Fruit fly (Drosophila melanogaster) whole organism, wandering third instar larva: ENCODE results near the gene CG31832.

Experiments used
- Abd-B ChIP-seq: fragments of >200 bp; optimal IDR thresholded peaks from 2 replicates; lab custom pipeline; 2017; ENCODE audit warnings: missing biosample characterization, missing genetic modification characterization
- CG32264 ChIP-seq: fragments of 200-800 bp; sonication (Bioruptor generic); optimal IDR thresholded peaks from 2 replicates; lab custom pipeline; 2016; ENCODE audit warnings: missing biosample characterization, missing genetic modification characterization
- CG9705 ChIP-seq: fragments of 200-800 bp; sonication (Bioruptor generic); optimal IDR thresholded peaks from 2 replicates; lab custom pipeline; 2018; ENCODE audit warnings: missing biosample characterization, mild to moderate bottlenecking, missing genetic modification characterization
- CrebA ChIP-seq: fragments of 200-800 bp; sonication (Bioruptor generic); optimal IDR thresholded peaks from 2 replicates; lab custom pipeline; 2016; ENCODE audit warnings: missing biosample characterization, mild to moderate bottlenecking, missing genetic modification characterization, borderline replicate concordance
- Dfd ChIP-seq: fragments of >200 bp; optimal IDR thresholded peaks from 2 replicates; lab custom pipeline; 2017; ENCODE audit warnings: missing biosample characterization, missing genetic modification characterization
- Dif ChIP-seq: fragments of 200-275, 200-300 bp; sonication (Bioruptor generic); optimal IDR thresholded peaks from 2 replicates; lab custom pipeline; 2018; ENCODE audit warnings: missing biosample characterization, missing genetic modification characterization; ENCODE audit not compliant: partially characterized antibody
- GATAd ChIP-seq: sonication (Bioruptor generic); optimal IDR thresholded peaks from 2 replicates; lab custom pipeline; 2016; ENCODE audit warnings: missing biosample characterization, missing genetic modification characterization
- HLH106 ChIP-seq: fragments of 200-800 bp; optimal IDR thresholded peaks from 3 replicates; lab custom pipeline; 2019; ENCODE audit warnings: missing biosample characterization, mild to moderate bottlenecking, missing genetic modification characterization, moderate library complexity
- Hnf4 ChIP-seq: fragments of 200-800 bp; sonication (Bioruptor generic); optimal IDR thresholded peaks from 2 replicates; lab custom pipeline; 2016; ENCODE audit warnings: missing biosample characterization, mild to moderate bottlenecking, missing genetic modification characterization
- Hr78 ChIP-seq: fragments of >200 bp; optimal IDR thresholded peaks from 2 replicates; lab custom pipeline; 2017; ENCODE audit warnings: missing biosample characterization, missing genetic modification characterization
- Hr83 ChIP-seq: fragments of 200-300 bp; sonication (Bioruptor generic); optimal IDR thresholded peaks from 2 replicates; lab custom pipeline; 2016; ENCODE audit warnings: missing biosample characterization, mild to moderate bottlenecking, missing genetic modification characterization, moderate library complexity; ENCODE audit not compliant: poor library complexity, severe bottlenecking
- Jra ChIP-seq: sonication (Bioruptor generic); optimal IDR thresholded peaks from 2 replicates; lab custom pipeline; 2016; ENCODE audit warnings: missing biosample characterization, missing genetic modification characterization
- Mio ChIP-seq: sonication (Bioruptor generic); optimal IDR thresholded peaks from 2 replicates; lab custom pipeline; 2016; ENCODE audit warnings: missing biosample characterization, missing genetic modification characterization
- Myc ChIP-seq: fragments of >200 bp; optimal IDR thresholded peaks from 2 replicates; lab custom pipeline; 2017
- N ChIP-seq: fragments of >200 bp; optimal IDR thresholded peaks from 2 replicates; lab custom pipeline; 2018; ENCODE audit warnings: missing biosample characterization, missing external identifiers, missing genetic modification characterization
- OdsH ChIP-seq: fragments of 200-800 bp; sonication (Bioruptor generic); optimal IDR thresholded peaks from 2 replicates; lab custom pipeline; 2016; ENCODE audit warnings: missing biosample characterization, mild to moderate bottlenecking, missing genetic modification characterization
- Rel ChIP-seq, 2 experiments: fragments of 200-800 bp; sonication (Bioruptor generic) in 1 of 2; optimal IDR thresholded peaks; 2 replicates in 1 of 2; 3 replicates in 1 of 2; lab custom pipeline; 2016 to 2019; ENCODE audit warnings: mild to moderate bottlenecking in 2 of 2, missing biosample characterization in 2 of 2, missing genetic modification characterization in 2 of 2, moderate library complexity in 1 of 2
- Sp1 ChIP-seq: fragments of 200-800 bp; sonication (Bioruptor generic); optimal IDR thresholded peaks from 3 replicates; lab custom pipeline; 2019; ENCODE audit warnings: missing biosample characterization, mild to moderate bottlenecking, missing genetic modification characterization, moderate library complexity
- Vsx2 ChIP-seq: fragments of 200-300, 225-300 bp; sonication (Bioruptor generic); optimal IDR thresholded peaks from 2 replicates; lab custom pipeline; 2018; ENCODE audit warnings: missing biosample characterization, missing genetic modification characterization; ENCODE audit not compliant: partially characterized antibody
- br ChIP-seq: fragments of 200-800 bp; sonication (Bioruptor generic); optimal IDR thresholded peaks from 2 replicates; lab custom pipeline; 2016; ENCODE audit warnings: missing biosample characterization, missing genetic modification characterization
- brk ChIP-seq: fragments of 200-800 bp; sonication (Bioruptor generic); optimal IDR thresholded peaks from 2 replicates; lab custom pipeline; 2016; ENCODE audit warnings: missing biosample characterization, mild to moderate bottlenecking, missing genetic modification characterization
- dl ChIP-seq, 2 experiments: fragments of 175-275, 200-275 bp in 1 of 2; fragments of 200-275 bp in 1 of 2; sonication (Bioruptor generic); optimal IDR thresholded peaks; lab custom pipeline; 2018; ENCODE audit warnings: mild to moderate bottlenecking in 2 of 2, missing biosample characterization in 2 of 2, missing genetic modification characterization in 2 of 2, moderate library complexity in 2 of 2; ENCODE audit not compliant: partially characterized antibody in 2 of 2, insufficient read depth in 1 of 2
- dmrt93B ChIP-seq: fragments of 200-800 bp; sonication (Bioruptor generic); optimal IDR thresholded peaks from 2 replicates; lab custom pipeline; 2018; ENCODE audit warnings: missing biosample characterization, mild to moderate bottlenecking, missing genetic modification characterization
- dsf ChIP-seq: sonication (Bioruptor generic); optimal IDR thresholded peaks from 2 replicates; lab custom pipeline; 2016; ENCODE audit warnings: missing biosample characterization, missing genetic modification characterization, borderline replicate concordance
- ey ChIP-seq: fragments of 200-800 bp; sonication (Bioruptor generic); optimal IDR thresholded peaks from 2 replicates; lab custom pipeline; 2016; ENCODE audit warnings: missing biosample characterization, missing genetic modification characterization
- foxo ChIP-seq, 2 experiments: fragments of 200-800 bp; sonication (Bioruptor generic); optimal IDR thresholded peaks; 2 replicates in 1 of 2; 3 replicates in 1 of 2; lab custom pipeline; 2016 to 2017; ENCODE audit warnings: missing biosample characterization in 2 of 2, missing genetic modification characterization in 2 of 2
- fru ChIP-seq: fragments of 200-800 bp; sonication (Bioruptor generic); optimal IDR thresholded peaks from 3 replicates; lab custom pipeline; 2016; ENCODE audit warnings: missing biosample characterization, mild to moderate bottlenecking, missing genetic modification characterization
- h ChIP-seq: fragments of 200-800 bp; sonication (Bioruptor generic); optimal IDR thresholded peaks from 3 replicates; lab custom pipeline; 2016; ENCODE audit warnings: missing biosample characterization, mild to moderate bottlenecking, missing genetic modification characterization
- jim ChIP-seq: fragments of 175-275, 200-325 bp; sonication (Bioruptor generic); optimal IDR thresholded peaks from 2 replicates; lab custom pipeline; 2016; ENCODE audit warnings: missing biosample characterization, mild to moderate bottlenecking, missing genetic modification characterization
- lola ChIP-seq: fragments of >200 bp; optimal IDR thresholded peaks from 2 replicates; lab custom pipeline; 2017; ENCODE audit warnings: missing biosample characterization, missing genetic modification characterization
- pan ChIP-seq: fragments of >200 bp; optimal IDR thresholded peaks from 2 replicates; lab custom pipeline; 2017
- psq ChIP-seq: fragments of 200-800 bp; sonication (Bioruptor generic); optimal IDR thresholded peaks from 3 replicates; lab custom pipeline; 2017; ENCODE audit warnings: missing biosample characterization, mild to moderate bottlenecking, missing genetic modification characterization, moderate library complexity
- rgr ChIP-seq: fragments of 200-800 bp; sonication (Bioruptor generic); optimal IDR thresholded peaks from 3 replicates; lab custom pipeline; 2016; ENCODE audit warnings: missing biosample characterization, mild to moderate bottlenecking, missing genetic modification characterization
- sage ChIP-seq: fragments of 200-800 bp; sonication (Bioruptor generic); optimal IDR thresholded peaks from 2 replicates; lab custom pipeline; 2016; ENCODE audit warnings: missing biosample characterization, mild to moderate bottlenecking, missing genetic modification characterization
- sv ChIP-seq: fragments of 200-800 bp; sonication (Bioruptor generic); optimal IDR thresholded peaks from 3 replicates; lab custom pipeline; 2016; ENCODE audit warnings: missing biosample characterization, missing genetic modification characterization
- tai ChIP-seq: sonication (Bioruptor generic); optimal IDR thresholded peaks from 2 replicates; lab custom pipeline; 2016; ENCODE audit warnings: missing biosample characterization, missing genetic modification characterization
- usp ChIP-seq: fragments of >200 bp; optimal IDR thresholded peaks from 2 replicates; lab custom pipeline; 2017; ENCODE audit warnings: missing biosample characterization, missing genetic modification characterization
- woc ChIP-seq: sonication (Bioruptor generic); optimal IDR thresholded peaks from 2 replicates; lab custom pipeline; 2016; ENCODE audit warnings: missing biosample characterization, mild to moderate bottlenecking, missing genetic modification characterization

The CG31832 gene

DNA sequence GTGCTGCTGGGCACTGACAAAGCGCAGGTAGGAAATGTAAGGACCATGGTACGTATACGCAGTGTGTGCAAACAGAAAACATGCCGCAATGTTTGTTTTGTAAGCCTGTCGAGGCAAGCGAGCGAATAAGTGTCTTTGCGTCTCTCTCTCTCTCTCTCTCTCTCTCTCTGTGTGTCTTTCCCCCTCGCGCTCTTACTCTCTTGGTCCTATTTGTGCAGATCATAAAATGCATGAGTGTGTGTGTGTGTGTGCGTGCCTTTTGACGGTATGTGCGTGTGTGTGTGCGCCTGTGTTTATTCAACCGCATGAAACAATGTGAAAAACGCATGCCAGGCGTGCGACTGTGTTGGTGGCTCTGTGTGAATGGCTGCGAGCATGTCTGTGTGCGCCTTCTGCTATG is 18.0 kb downstream of the CG31832 start:
- TF ChIP-seq Dfd (GFP tag; lab: Kevin White, UChicago) (peak; percentile 42), Abd-B (GFP tag; lab: Kevin White, UChicago) (no peak)

DNA sequence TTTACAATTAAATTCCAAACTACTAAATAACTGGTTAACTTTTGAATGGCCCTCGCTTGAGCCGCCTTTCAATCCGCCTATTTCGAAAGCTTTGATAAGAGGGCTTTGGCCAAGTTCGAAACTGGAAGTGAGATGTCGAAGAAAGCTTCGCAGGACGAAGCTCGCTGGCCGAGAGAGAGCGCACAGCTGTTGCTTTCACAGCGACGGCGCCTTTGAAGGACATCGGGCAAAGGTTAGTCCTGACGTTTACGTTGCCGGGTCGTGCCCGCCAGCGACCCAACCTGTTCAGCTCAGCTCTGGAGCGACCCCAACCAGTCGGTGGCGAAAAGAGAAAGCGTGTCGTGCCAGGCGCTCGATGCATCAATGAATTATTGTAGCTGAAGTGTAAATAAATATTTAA is 19.8 kb downstream of the CG31832 start:
- no peak for TF ChIP-seq Dif (GFP tag; lab: Kevin White, UChicago)
- no peak for TF ChIP-seq N (GFP tag; lab: Kevin White, UChicago)
- no peak for TF ChIP-seq brk (GFP tag; lab: Kevin White, UChicago)

DNA sequence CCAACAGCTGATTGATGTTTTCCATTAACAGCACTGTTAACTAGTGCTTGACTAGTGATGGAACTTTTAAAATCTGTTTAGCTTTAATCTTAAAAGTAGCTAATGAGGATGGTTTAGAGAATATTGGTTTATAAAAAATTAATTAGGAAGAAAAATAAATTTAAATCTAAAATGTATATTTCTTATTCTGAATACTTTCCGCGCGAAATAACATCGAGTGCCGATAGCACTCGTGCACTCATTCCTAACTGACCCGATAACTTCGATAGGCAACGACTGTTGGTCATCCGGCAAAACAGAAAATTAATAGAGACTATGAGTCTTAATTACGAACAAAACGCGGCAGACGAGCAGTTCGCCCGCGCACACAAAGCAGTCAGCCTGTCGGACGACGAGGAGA is 21.8 kb downstream of the CG31832 start, which contains the start of the genes THG and Rnmt:
THG (minus strand) TSS at position 22 of the 400 bp plus-strand sequence.
Rnmt (plus strand) TSS at position 237 of the 400 bp plus-strand sequence.
- peak; percentile 74 for TF ChIP-seq ey (GFP tag; lab: Kevin White, UChicago)
- TF ChIP-seq Dfd (GFP tag; lab: Kevin White, UChicago): no peak
- no peak for TF ChIP-seq CrebA
- no peak for TF ChIP-seq N (GFP tag; lab: Kevin White, UChicago)
- TF ChIP-seq dmrt93B: no peak
- peak; percentile 77 for TF ChIP-seq fru (GFP tag; lab: Kevin White, UChicago)
- TF ChIP-seq Hnf4 (GFP tag; lab: Kevin White, UChicago): no peak
- peak; percentile 43 for TF ChIP-seq Hr83
- peak; percentile 73 for TF ChIP-seq Sp1 (GFP tag; lab: Kevin White, UChicago)
- TF ChIP-seq Abd-B (GFP tag; lab: Kevin White, UChicago): no peak
- TF ChIP-seq lola (GFP tag; lab: Kevin White, UChicago): no peak
- TF ChIP-seq foxo (GFP tag; optimal IDR thresholded peaks at IDR 0.05; lab: Kevin White, UChicago): peak in 1 of 2 experiments; percentile 87
- peak; percentile 72 for TF ChIP-seq psq (GFP tag; lab: Kevin White, UChicago)
- peak; percentile 61 for TF ChIP-seq CG9705
- TF ChIP-seq CG32264 (GFP tag; lab: Kevin White, UChicago): no peak
- TF ChIP-seq OdsH (GFP tag; lab: Kevin White, UChicago): peak; percentile 83
- TF ChIP-seq woc (GFP tag; lab: Kevin White, UChicago): peak; percentile 66
- no peak for TF ChIP-seq tai (GFP tag; lab: Kevin White, UChicago)
- TF ChIP-seq usp (GFP tag; lab: Kevin White, UChicago): no peak
- no peak for TF ChIP-seq brk (GFP tag; lab: Kevin White, UChicago)
- peak; percentile 83 for TF ChIP-seq HLH106 (tag; lab: Kevin White, UChicago)
- TF ChIP-seq Dif (GFP tag; lab: Kevin White, UChicago): no peak
- no peak for TF ChIP-seq Vsx2
- no peak for TF ChIP-seq pan (lab: Kevin White, UChicago)
- no peak for TF ChIP-seq Myc (lab: Kevin White, UChicago)
- no peak for TF ChIP-seq Hr78 (GFP tag; lab: Kevin White, UChicago)
- TF ChIP-seq dl (GFP tag; optimal IDR thresholded peaks at IDR 0.05; lab: Kevin White, UChicago; ENCODE audit: insufficient read depth in 1 of 2, partially characterized antibody in 2 of 2): no peak
- peak; percentile 57 for TF ChIP-seq Jra (GFP tag; lab: Kevin White, UChicago)
- peak; percentile 56 for TF ChIP-seq GATAd (GFP tag; lab: Kevin White, UChicago)
- TF ChIP-seq dsf (GFP tag; lab: Kevin White, UChicago): peak; percentile 57
- peak; percentile 49 for TF ChIP-seq sage (GFP tag; lab: Kevin White, UChicago)
- peak; percentile 82 for TF ChIP-seq sv (GFP tag; lab: Kevin White, UChicago)
- peak; percentile 89 for TF ChIP-seq rgr (GFP tag; lab: Kevin White, UChicago)
- no peak for TF ChIP-seq jim (GFP tag; lab: Kevin White, UChicago)
- TF ChIP-seq Mio (GFP tag; lab: Kevin White, UChicago): no peak
- TF ChIP-seq Rel (GFP tag; optimal IDR thresholded peaks at IDR 0.05; lab: Kevin White, UChicago): no peak
- peak; percentile 22 for TF ChIP-seq Rel (tag; optimal IDR thresholded peaks at IDR 0.05; lab: Kevin White, UChicago)
- TF ChIP-seq h (GFP tag; lab: Kevin White, UChicago): peak; percentile 87
- TF ChIP-seq br: peak; percentile 65
